Worm (Caenorhabditis elegans) whole organism, mixed stage, embryonic: ENCODE data around the gene Y73F8A.22.

ENCODE experiments used
- ham-2 ChIP-seq: fragments of 200-800 bp; sonication (Bioruptor generic); optimal IDR thresholded peaks from 2 replicates; lab custom pipeline; 2018; ENCODE audit warnings: mild to moderate bottlenecking, missing genetic modification characterization, missing compliant biosample characterization
- lin-13 ChIP-seq: fragments of 150-350 bp; optimal IDR thresholded peaks from 2 replicates; lab custom pipeline; 2014; ENCODE audit warnings: missing biosample characterization, missing genetic modification characterization
- mep-1 ChIP-seq: fragments of 150-350 bp; optimal IDR thresholded peaks from 2 replicates; lab custom pipeline; 2017; ENCODE audit warnings: missing biosample characterization, missing genetic modification reagents, missing genetic modification characterization, inconsistent platforms
- nhr-76 ChIP-seq: sonication (generic microtip); optimal IDR thresholded peaks from 2 replicates; lab custom pipeline; 2017; ENCODE audit warnings: missing biosample characterization, missing genetic modification characterization
- snpc-4 ChIP-seq: fragments of 150-350 bp; optimal IDR thresholded peaks from 2 replicates; lab custom pipeline; 2014; ENCODE audit warnings: missing biosample characterization, missing genetic modification characterization

DNA sequence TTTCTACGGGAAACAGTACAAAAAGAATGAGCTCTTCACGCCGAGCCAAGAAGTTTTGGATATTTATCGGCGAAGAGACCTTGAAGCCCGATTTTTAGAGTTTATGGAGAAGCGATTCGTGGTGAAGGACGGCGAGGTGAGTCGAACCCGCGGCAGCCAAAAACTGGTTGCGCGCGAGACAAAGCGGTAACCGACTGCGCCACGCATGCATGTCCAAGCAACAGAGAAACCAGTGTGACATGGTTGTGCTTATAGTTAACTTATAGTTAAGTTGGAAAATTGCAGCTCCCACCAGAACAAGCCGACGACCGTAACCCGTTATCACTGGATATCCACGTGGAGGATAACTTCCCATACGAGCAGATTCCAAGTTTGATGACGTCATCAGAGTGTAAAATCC is 35.2 kb upstream of the Y73F8A.22 start:
- TF ChIP-seq snpc-4 (tag; lab: Kevin White, UChicago) (no peak), ham-2 (no peak), mep-1 (no peak), nhr-76 (no peak), lin-13 (no peak)
